In the genomic region with DNA sequence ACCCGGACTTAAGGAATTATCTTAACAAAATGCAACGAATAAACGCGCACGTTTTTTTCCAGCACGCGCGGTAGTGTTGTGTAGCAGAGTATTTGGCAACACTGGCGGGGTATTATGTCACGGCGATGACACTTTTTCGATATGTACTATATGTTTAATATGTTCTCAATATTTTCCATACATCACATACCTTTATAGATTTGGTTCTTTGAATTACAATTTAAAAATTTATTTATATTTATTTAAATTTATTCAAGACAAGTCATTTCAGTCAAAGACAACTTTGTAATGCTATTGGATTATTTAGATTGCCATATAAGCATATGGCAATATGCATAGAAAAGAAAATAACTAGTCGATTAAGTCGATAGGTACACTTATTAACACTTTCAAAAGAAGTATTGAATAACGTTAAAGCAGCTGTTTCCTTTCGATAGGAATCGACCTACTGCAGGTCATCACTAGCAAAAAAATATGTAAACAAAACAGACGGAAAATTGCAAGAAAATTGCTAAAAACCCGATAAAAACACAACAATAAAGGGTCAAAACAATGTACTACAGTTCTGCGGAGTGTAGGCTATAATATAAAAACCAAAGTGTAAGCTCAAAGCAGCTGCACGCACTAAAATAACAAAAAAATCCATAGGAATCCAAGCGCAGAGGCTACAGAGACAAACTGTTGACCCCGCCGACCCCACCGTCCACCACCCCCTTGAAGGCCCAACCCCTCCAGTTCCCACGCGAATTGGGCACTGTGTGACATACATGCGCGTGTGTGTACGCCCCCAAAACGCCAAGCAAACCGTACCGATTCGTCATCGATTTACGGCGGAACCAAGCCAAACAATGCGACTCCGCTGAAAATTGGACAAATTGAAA, we compare ENCODE assay signal across 1 fruit fly cellular context.
TF ChIP-seq lines count a peak whose summit lies in the region.

A gene (minus strand): TSS at position 283 of the 881 bp plus-strand sequence.
A gene (plus strand): TSS at position 462 of the 881 bp plus-strand sequence.

TF ChIP-seq in whole organism, embryonic, 481 proteins besides CTCF, POLR2A, EP300 and RAD21 (continued from another document and continues in another):
- TF ChIP-seq Poxn (GFP tag; IDR thresholded peaks at IDR 0.05; lab: Robert Waterston, UW) (no peak), CG17802 (tag; optimal IDR thresholded peaks at IDR 0.05; lab: Kevin White, UChicago) (peak; percentile 11), fd64A (GFP tag; optimal IDR thresholded peaks at IDR 0.05; lab: Kevin White, UChicago) (no peak), CG7556 (GFP tag; optimal IDR thresholded peaks at IDR 0.05; lab: Kevin White, UChicago) (peak; percentile 76), Bdp1 (GFP tag; optimal IDR thresholded peaks at IDR 0.05; lab: Kevin White, UChicago) (no peak), Side (GFP tag; optimal IDR thresholded peaks at IDR 0.05; lab: Kevin White, UChicago) (peak; percentile 14), CG16815 (GFP tag; optimal IDR thresholded peaks at IDR 0.05; lab: Kevin White, UChicago) (peak; percentile 35), Ssrp (tag; optimal IDR thresholded peaks at IDR 0.05; lab: Kevin White, UChicago) (peak; percentile 52), CG10321 (GFP tag; IDR thresholded peaks at IDR 0.05; lab: Robert Waterston, UW) (no peak), seq (GFP tag; IDR thresholded peaks at IDR 0.05; lab: Robert Waterston, UW) (no peak), NFAT (GFP tag; IDR thresholded peaks at IDR 0.05; lab: Robert Waterston, UW) (peak; percentile 36; the same call in 1 of the 2 replicates), dm (GFP tag; optimal IDR thresholded peaks at IDR 0.05; lab: Kevin White, UChicago) (peak; percentile 91), CHES-1-like (GFP tag; optimal IDR thresholded peaks at IDR 0.05; lab: Kevin White, UChicago) (no peak), her (GFP tag; optimal IDR thresholded peaks at IDR 0.05; lab: Kevin White, UChicago) (peak; percentile 2), CG17829 (tag; optimal IDR thresholded peaks at IDR 0.05; lab: Kevin White, UChicago) (peak; percentile 83), CG9609 (GFP tag; optimal IDR thresholded peaks at IDR 0.05; lab: Kevin White, UChicago) (peak; percentile 16), corto (GFP tag; optimal IDR thresholded peaks at IDR 0.05; lab: Kevin White, UChicago) (no peak), scrt (GFP tag; optimal IDR thresholded peaks at IDR 0.05; lab: Kevin White, UChicago) (peak; percentile 48), CG8359 (GFP tag; optimal IDR thresholded peaks at IDR 0.05; lab: Kevin White, UChicago; ENCODE audit: borderline replicate concordance) (no peak), twi (tag; optimal IDR thresholded peaks at IDR 0.05; lab: Kevin White, UChicago) (peak; percentile 76), gro (GFP tag; optimal IDR thresholded peaks at IDR 0.05; lab: Kevin White, UChicago) (no peak), wek (GFP tag; optimal IDR thresholded peaks at IDR 0.05; lab: Kevin White, UChicago) (no peak), CG34376 (GFP tag; optimal IDR thresholded peaks at IDR 0.05; lab: Kevin White, UChicago) (no peak), ash1 (GFP tag; optimal IDR thresholded peaks at IDR 0.05; lab: Kevin White, UChicago) (no peak), Xrp1 (GFP tag; IDR thresholded peaks at IDR 0.05; lab: Robert Waterston, UW) (peak; percentile 56; the same call in 1 of the 2 replicates), Med (GFP tag; lab: Kevin White, UChicago) (peak; percentile 75), lbe (GFP tag; optimal IDR thresholded peaks at IDR 0.05; lab: Kevin White, UChicago) (peak; percentile 76), CG7745 (tag; optimal IDR thresholded peaks at IDR 0.05; lab: Kevin White, UChicago) (no peak), bsh (GFP tag; optimal IDR thresholded peaks at IDR 0.05; lab: Kevin White, UChicago) (peak in 1 of 2 experiments; percentile 56), da (GFP tag; optimal IDR thresholded peaks at IDR 0.05; lab: Kevin White, UChicago) (no peak), TFAM (GFP tag; optimal IDR thresholded peaks at IDR 0.05; lab: Kevin White, UChicago) (no peak), fru (optimal IDR thresholded peaks at IDR 0.05; lab: Kevin White, UChicago) (no peak), CG1792 (GFP tag; optimal IDR thresholded peaks at IDR 0.05; lab: Kevin White, UChicago) (no peak), CG3163 (GFP tag; optimal IDR thresholded peaks at IDR 0.05; lab: Kevin White, UChicago) (no peak), Opbp (GFP tag; IDR thresholded peaks at IDR 0.05; lab: Robert Waterston, UW; ENCODE audit: partially characterized antibody) (no peak), vvl (GFP tag; IDR thresholded peaks at IDR 0.05; lab: Robert Waterston, UW) (peak; percentile 53), HLH4C (GFP tag; IDR thresholded peaks at IDR 0.05; lab: Robert Waterston, UW; ENCODE audit: partially characterized antibody) (peak; percentile 59; the same call in 2 of the 3 replicates), CG8388 (GFP tag; optimal IDR thresholded peaks at IDR 0.05; lab: Kevin White, UChicago) (peak; percentile 53), cwo (GFP tag; optimal IDR thresholded peaks at IDR 0.05; lab: Kevin White, UChicago) (peak; percentile 63), D19A (tag; optimal IDR thresholded peaks at IDR 0.05; lab: Kevin White, UChicago) (no peak), CG9437 (GFP tag; optimal IDR thresholded peaks at IDR 0.05; lab: Kevin White, UChicago) (peak; percentile 67), p53 (GFP tag; optimal IDR thresholded peaks at IDR 0.05; lab: Kevin White, UChicago) (no peak), ERR (GFP tag; optimal IDR thresholded peaks at IDR 0.05; lab: Kevin White, UChicago) (no peak), CG14441 (GFP tag; IDR thresholded peaks at IDR 0.05; lab: Robert Waterston, UW) (no peak; the same call in 1 of the 2 replicates), HLH54F (GFP tag; optimal IDR thresholded peaks at IDR 0.05; lab: Kevin White, UChicago) (peak; percentile 36), luna (GFP tag; optimal IDR thresholded peaks at IDR 0.05; lab: Kevin White, UChicago) (peak; percentile 15), cato (GFP tag; optimal IDR thresholded peaks at IDR 0.05; lab: Kevin White, UChicago; ENCODE audit: borderline replicate concordance) (peak; percentile 27), klu (GFP tag; IDR thresholded peaks at IDR 0.05; lab: Robert Waterston, UW) (peak; percentile 26; the same call in 1 of the 2 replicates), Dll (GFP tag; IDR thresholded peaks at IDR 0.05; lab: Robert Waterston, UW; ENCODE audit: partially characterized antibody) (peak; percentile 72), CG8281 (tag; optimal IDR thresholded peaks at IDR 0.05; lab: Kevin White, UChicago) (peak; percentile 43), gsb (GFP tag; IDR thresholded peaks at IDR 0.05; lab: Robert Waterston, UW) (no peak), dmrt99B (tag; optimal IDR thresholded peaks at IDR 0.05; lab: Kevin White, UChicago) (peak; percentile 51), hth (optimal IDR thresholded peaks at IDR 0.05; lab: Kevin White, UChicago) (no peak), BtbVII (GFP tag; optimal IDR thresholded peaks at IDR 0.05; lab: Kevin White, UChicago) (peak; percentile 66), Trl (optimal IDR thresholded peaks at IDR 0.05; lab: Kevin White, UChicago) (no peak), Trl (GFP tag; optimal IDR thresholded peaks at IDR 0.05; lab: Kevin White, UChicago) (peak; percentile 41), CG16779 (GFP tag; IDR thresholded peaks at IDR 0.05; lab: Robert Waterston, UW) (no peak), ind (GFP tag; optimal IDR thresholded peaks at IDR 0.05; lab: Kevin White, UChicago) (peak; percentile 71), Dbx (GFP tag; IDR thresholded peaks at IDR 0.05; lab: Robert Waterston, UW) (peak; percentile 46; the same call in 1 of the 3 replicates), CG13296 (GFP tag; optimal IDR thresholded peaks at IDR 0.05; lab: Kevin White, UChicago) (peak; percentile 57), yki (optimal IDR thresholded peaks at IDR 0.05; lab: Kevin White, UChicago) (no peak), NC2α (GFP tag; optimal IDR thresholded peaks at IDR 0.05; lab: Kevin White, UChicago) (no peak), peb (GFP tag; IDR thresholded peaks at IDR 0.05; lab: Robert Waterston, UW) (no peak), HmgD (GFP tag; optimal IDR thresholded peaks at IDR 0.05; lab: Kevin White, UChicago) (no peak), Antp (GFP tag; optimal IDR thresholded peaks at IDR 0.05; lab: Kevin White, UChicago) (peak; percentile 16), CG1647 (GFP tag; optimal IDR thresholded peaks at IDR 0.05; lab: Kevin White, UChicago) (no peak), Elba2 (GFP tag; optimal IDR thresholded peaks at IDR 0.05; lab: Kevin White, UChicago) (peak; percentile 60), zen2 (GFP tag; IDR thresholded peaks at IDR 0.05; lab: Robert Waterston, UW; ENCODE audit: partially characterized antibody) (no peak), wor (GFP tag; IDR thresholded peaks at IDR 0.05; lab: Robert Waterston, UW) (no peak), CG6683 (GFP tag; optimal IDR thresholded peaks at IDR 0.05; lab: Kevin White, UChicago) (peak; percentile 47), Gsc (GFP tag; IDR thresholded peaks at IDR 0.05; lab: Robert Waterston, UW) (no peak), CG2875 (GFP tag; optimal IDR thresholded peaks at IDR 0.05; lab: Kevin White, UChicago) (no peak), CG8924 (tag; optimal IDR thresholded peaks at IDR 0.05; lab: Kevin White, UChicago) (peak; percentile 81), CG1024 (GFP tag; IDR thresholded peaks at IDR 0.05; lab: Robert Waterston, UW) (no peak), CG14667 (GFP tag; IDR thresholded peaks at IDR 0.05; lab: Robert Waterston, UW) (no peak), GATAe (GFP tag; conservative IDR thresholded peaks at IDR 0.05; lab: Robert Waterston, UW) (no peak), rib (GFP tag; IDR thresholded peaks at IDR 0.05; lab: Robert Waterston, UW) (no peak), Stat92E (GFP tag; optimal IDR thresholded peaks at IDR 0.05; lab: Kevin White, UChicago) (no peak), insv (GFP tag; optimal IDR thresholded peaks at IDR 0.05; lab: Kevin White, UChicago) (peak in 1 of 2 experiments; percentile 46), HLH3B (GFP tag; IDR thresholded peaks at IDR 0.05; lab: Robert Waterston, UW) (peak; percentile 54; the same call in 1 of the 2 replicates), CG10959 (GFP tag; IDR thresholded peaks at IDR 0.05; lab: Robert Waterston, UW) (no peak), CG11085 (GFP tag; IDR thresholded peaks at IDR 0.05; lab: Robert Waterston, UW) (peak; percentile 41), Atf-2 (GFP tag; optimal IDR thresholded peaks at IDR 0.05; lab: Kevin White, UChicago) (no peak), Mes4 (GFP tag; optimal IDR thresholded peaks at IDR 0.05; lab: Kevin White, UChicago) (no peak), Ptx1 (GFP tag; IDR thresholded peaks at IDR 0.05; lab: Robert Waterston, UW) (peak; percentile 67), crc (GFP tag; optimal IDR thresholded peaks at IDR 0.05; lab: Kevin White, UChicago) (no peak), slou (GFP tag; optimal IDR thresholded peaks at IDR 0.05; lab: Kevin White, UChicago) (peak; percentile 16), Hmx (GFP tag; optimal IDR thresholded peaks at IDR 0.05; lab: Kevin White, UChicago) (no peak), grn (GFP tag; optimal IDR thresholded peaks at IDR 0.05; lab: Kevin White, UChicago) (no peak), kay (GFP tag; optimal IDR thresholded peaks at IDR 0.05; lab: Kevin White, UChicago) (peak; percentile 33), pb (GFP tag; optimal IDR thresholded peaks at IDR 0.05; lab: Kevin White, UChicago) (no peak), jigr1 (GFP tag; IDR thresholded peaks at IDR 0.05; lab: Robert Waterston, UW) (no peak), CG1233 (GFP tag; optimal IDR thresholded peaks at IDR 0.05; lab: Kevin White, UChicago) (peak; percentile 73), chinmo (GFP tag; IDR thresholded peaks at IDR 0.05; lab: Robert Waterston, UW; ENCODE audit: partially characterized antibody) (peak; percentile 76; the same call in 1 of the 4 replicates), CG10565 (GFP tag; optimal IDR thresholded peaks at IDR 0.05; lab: Kevin White, UChicago) (no peak), ems (GFP tag; optimal IDR thresholded peaks at IDR 0.05; lab: Kevin White, UChicago) (peak; percentile 29), cas (GFP tag; IDR thresholded peaks at IDR 0.05; lab: Robert Waterston, UW) (no peak), CG12236 (GFP tag; optimal IDR thresholded peaks at IDR 0.05; lab: Kevin White, UChicago) (no peak), CG3995 (GFP tag; optimal IDR thresholded peaks at IDR 0.05; lab: Kevin White, UChicago) (peak; percentile 31), CG9817 (tag; optimal IDR thresholded peaks at IDR 0.05; lab: Kevin White, UChicago) (peak; percentile 68), MTF-1 (GFP tag; optimal IDR thresholded peaks at IDR 0.05; lab: Kevin White, UChicago; ENCODE audit: borderline replicate concordance) (no peak), Sox100B (GFP tag; optimal IDR thresholded peaks at IDR 0.05; lab: Kevin White, UChicago) (no peak), CG30403 (GFP tag; optimal IDR thresholded peaks at IDR 0.05; lab: Kevin White, UChicago) (peak; percentile 80), MBD-R2 (GFP tag; IDR thresholded peaks at IDR 0.05; lab: Robert Waterston, UW) (peak; percentile 53), Taf1 (GFP tag; IDR thresholded peaks at IDR 0.05; lab: Robert Waterston, UW) (no peak), ftz-f1 (GFP tag; optimal IDR thresholded peaks at IDR 0.05; lab: Kevin White, UChicago) (peak; percentile 38), sim (GFP tag; IDR thresholded peaks at IDR 0.05; lab: Robert Waterston, UW) (no peak), CG17385 (GFP tag; optimal IDR thresholded peaks at IDR 0.05; lab: Kevin White, UChicago) (peak; percentile 63), CG3726 (GFP tag; IDR thresholded peaks at IDR 0.05; lab: Robert Waterston, UW) (no peak), CG43689 (GFP tag; IDR thresholded peaks at IDR 0.05; lab: Robert Waterston, UW) (no peak), Hr3 (GFP tag; optimal IDR thresholded peaks at IDR 0.05; lab: Kevin White, UChicago) (peak; percentile 82), hkb (optimal IDR thresholded peaks at IDR 0.05; lab: Kevin White, UChicago) (no peak), hkb (GFP tag; IDR thresholded peaks at IDR 0.05; lab: Robert Waterston, UW) (no peak), CG12104 (GFP tag; optimal IDR thresholded peaks at IDR 0.05; lab: Kevin White, UChicago) (peak; percentile 77), Fer2 (tag; optimal IDR thresholded peaks at IDR 0.05; lab: Kevin White, UChicago) (peak; percentile 62), ham (GFP tag; IDR thresholded peaks at IDR 0.05; lab: Robert Waterston, UW) (no peak), CG7372 (GFP tag; IDR thresholded peaks at IDR 0.05; lab: Robert Waterston, UW) (no peak; the same call in 1 of the 2 replicates), slbo (GFP tag; IDR thresholded peaks at IDR 0.05; lab: Robert Waterston, UW) (peak; percentile 70), ase (GFP tag; IDR thresholded peaks at IDR 0.05; lab: Robert Waterston, UW) (peak; percentile 52; the same call in 1 of the 3 replicates), caup (GFP tag; optimal IDR thresholded peaks at IDR 0.05; lab: Kevin White, UChicago; ENCODE audit: severe bottlenecking) (peak; percentile 70)
